Worm (Caenorhabditis elegans): ENCODE results near the gene F48G7.8.

F48G7.8 gene

ce11 chrV:627585-627984, at the start of gene F48G7.8:
Gene F48G7.8, minus strand, starts transcription at chrV:627685.
- TF ChIP-seq him-1 (tag; optimal IDR thresholded peaks at IDR 0.05) = no peak
- TF ChIP-seq dao-5 (tag; optimal IDR thresholded peaks at IDR 0.05) = no peak
- no peak for TF ChIP-seq W03F9.2 (tag; optimal IDR thresholded peaks at IDR 0.05)

ce11 chrV:676550-677084, 49.1 kb upstream of the F48G7.8 start, which contains the start of the genes fbxa-72 and srx-21:
Gene fbxa-72, minus strand, starts transcription at chrV:676753.
Gene srx-21, plus strand, starts transcription at chrV:677034.
- no peak for TF ChIP-seq dao-5 (tag; optimal IDR thresholded peaks at IDR 0.05)
- peak; percentile 4 for TF ChIP-seq W03F9.2 (tag; optimal IDR thresholded peaks at IDR 0.05)
- no peak for TF ChIP-seq him-1 (tag; optimal IDR thresholded peaks at IDR 0.05)

- TF ChIP-seq him-1 (tag; optimal IDR thresholded peaks at IDR 0.05) (no peak), W03F9.2 (tag; optimal IDR thresholded peaks at IDR 0.05) (no peak)
Measured at ce11 chrV:676090-676489, 48.6 kb upstream of the F48G7.8 start.

ce11 chrV:674213-674612, 46.7 kb upstream of the F48G7.8 start, which contains the start of gene sru-25:
Gene sru-25, minus strand, starts transcription at chrV:674313.
- TF ChIP-seq W03F9.2 (tag; optimal IDR thresholded peaks at IDR 0.05) = no peak
- TF ChIP-seq him-1 (tag; optimal IDR thresholded peaks at IDR 0.05) = no peak

ce11 chrV:671342-671741, 43.9 kb upstream of the F48G7.8 start, which contains the start of gene sru-24:
Gene sru-24, minus strand, starts transcription at chrV:671442.
- TF ChIP-seq dao-5 (tag; optimal IDR thresholded peaks at IDR 0.05) (no peak), him-1 (tag; optimal IDR thresholded peaks at IDR 0.05) (no peak), W03F9.2 (tag; optimal IDR thresholded peaks at IDR 0.05) (no peak)

ce11 chrV:667459-667858, 40.0 kb upstream of the F48G7.8 start, which contains the start of gene nhr-180:
Gene nhr-180, minus strand, starts transcription at chrV:667510.
- no peak for TF ChIP-seq W03F9.2 (tag; optimal IDR thresholded peaks at IDR 0.05)
- TF ChIP-seq him-1 (tag; optimal IDR thresholded peaks at IDR 0.05) = no peak
- TF ChIP-seq dao-5 (tag; optimal IDR thresholded peaks at IDR 0.05) = no peak

ce11 chrV:664337-664847, 36.9 kb upstream of the F48G7.8 start, which contains the start of the genes F31F4.11 and srh-266:
Gene F31F4.11, minus strand, starts transcription at chrV:664437.
Gene srh-266, plus strand, starts transcription at chrV:664797.
- no peak for TF ChIP-seq W03F9.2 (tag; optimal IDR thresholded peaks at IDR 0.05)
- no peak for TF ChIP-seq him-1 (tag; optimal IDR thresholded peaks at IDR 0.05)
- no peak for TF ChIP-seq dao-5 (tag; optimal IDR thresholded peaks at IDR 0.05)

- TF ChIP-seq him-1 (tag; optimal IDR thresholded peaks at IDR 0.05) = no peak
- no peak for TF ChIP-seq W03F9.2 (tag; optimal IDR thresholded peaks at IDR 0.05)
- TF ChIP-seq dao-5 (tag; optimal IDR thresholded peaks at IDR 0.05) = no peak
Measured at ce11 chrV:660210-660609, 32.7 kb upstream of the F48G7.8 start, which contains the start of gene F31F4.17. Gene F31F4.17, minus strand, starts transcription at chrV:660310.

ce11 chrV:657678-658077, 30.2 kb upstream of the F48G7.8 start, which contains the start of gene srh-246:
Gene srh-246, minus strand, starts transcription at chrV:657778.
- TF ChIP-seq W03F9.2 (tag; optimal IDR thresholded peaks at IDR 0.05) = no peak

ce11 chrV:655823-656222, 28.3 kb upstream of the F48G7.8 start, which contains the start of gene srh-245:
Gene srh-245, minus strand, starts transcription at chrV:655923.
- TF ChIP-seq dao-5 (tag; optimal IDR thresholded peaks at IDR 0.05) = no peak
- no peak for TF ChIP-seq W03F9.2 (tag; optimal IDR thresholded peaks at IDR 0.05)
- TF ChIP-seq him-1 (tag; optimal IDR thresholded peaks at IDR 0.05) = no peak

- TF ChIP-seq W03F9.2 (tag; optimal IDR thresholded peaks at IDR 0.05) (no peak), dao-5 (tag; optimal IDR thresholded peaks at IDR 0.05) (no peak), him-1 (tag; optimal IDR thresholded peaks at IDR 0.05) (no peak)
Measured at ce11 chrV:654402-654801, 26.9 kb upstream of the F48G7.8 start, which contains the start of gene srj-6. Gene srj-6, minus strand, starts transcription at chrV:654502.

ce11 chrV:652940-653339, 25.5 kb upstream of the F48G7.8 start, which contains the start of gene srj-5:
Gene srj-5, minus strand, starts transcription at chrV:653040.
- TF ChIP-seq dao-5 (tag; optimal IDR thresholded peaks at IDR 0.05) = no peak
- TF ChIP-seq W03F9.2 (tag; optimal IDR thresholded peaks at IDR 0.05) = no peak
- no peak for TF ChIP-seq him-1 (tag; optimal IDR thresholded peaks at IDR 0.05)

- TF ChIP-seq dao-5 (tag; optimal IDR thresholded peaks at IDR 0.05) (no peak), him-1 (tag; optimal IDR thresholded peaks at IDR 0.05) (no peak), W03F9.2 (tag; optimal IDR thresholded peaks at IDR 0.05) (no peak)
Measured at ce11 chrV:646888-647287, 19.4 kb upstream of the F48G7.8 start, which contains the start of gene ugt-42. Gene ugt-42, plus strand, starts transcription at chrV:647188.

ce11 chrV:646129-646528, 18.6 kb upstream of the F48G7.8 start, which contains the start of gene F48G7.12:
Gene F48G7.12, minus strand, starts transcription at chrV:646229.
- TF ChIP-seq dao-5 (tag; optimal IDR thresholded peaks at IDR 0.05) (no peak), W03F9.2 (tag; optimal IDR thresholded peaks at IDR 0.05) (no peak), him-1 (tag; optimal IDR thresholded peaks at IDR 0.05) (no peak)

All from whole organism, L4/young adult.